Worm (Caenorhabditis elegans): ENCODE measurements around the gene ssp-33.
A peak's percentile ranks its signal among the peaks of the same experiment; 100 is the strongest.

Gene ssp-33

DNA sequence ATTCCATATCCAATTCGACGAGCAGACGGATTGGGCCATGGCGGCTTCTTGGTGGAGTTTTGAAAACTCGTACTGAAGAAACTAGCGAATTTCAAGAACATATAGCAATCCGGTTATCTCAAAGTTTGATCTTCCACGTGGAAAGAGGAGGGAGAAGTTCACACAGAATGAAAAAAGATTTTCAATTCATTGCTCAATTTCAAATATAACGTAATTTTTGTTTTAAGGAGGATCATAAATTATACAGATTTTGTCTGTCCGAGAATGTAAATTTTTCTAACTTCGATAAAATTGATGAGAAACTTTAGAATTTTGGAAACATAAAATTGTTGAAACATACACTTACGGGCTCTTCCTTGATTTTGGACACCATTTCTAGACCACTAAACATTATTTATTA is 17.6 kb downstream of the ssp-33 start, which contains the start of gene Y50E8A.2:
Gene Y50E8A.2 (minus strand): TSS at position 101 of the 400 bp plus-strand sequence.
- no peak for TF ChIP-seq nhr-23 (tag; optimal IDR thresholded peaks at IDR 0.05)
- TF ChIP-seq nhr-237 (tag; optimal IDR thresholded peaks at IDR 0.05) = no peak
- no peak for TF ChIP-seq alr-1 (tag; optimal IDR thresholded peaks at IDR 0.05)
- TF ChIP-seq zag-1 (tag; optimal IDR thresholded peaks at IDR 0.05) = no peak
- TF ChIP-seq R02D3.7 (tag; optimal IDR thresholded peaks at IDR 0.05) = no peak
- TF ChIP-seq Y55F3AM.14 (GFP tag; optimal IDR thresholded peaks at IDR 0.05) = no peak
- no peak for TF ChIP-seq nhr-11 (tag; optimal IDR thresholded peaks at IDR 0.05)
- TF ChIP-seq aly-2 (tag; optimal IDR thresholded peaks at IDR 0.05) = no peak
- no peak for TF ChIP-seq unc-62 (GFP tag; optimal IDR thresholded peaks at IDR 0.05)
- no peak for TF ChIP-seq snpc-4 (tag; optimal IDR thresholded peaks at IDR 0.05)
- TF ChIP-seq peb-1 (tag; optimal IDR thresholded peaks at IDR 0.05) = no peak
- no peak for TF ChIP-seq gmeb-1 (tag; optimal IDR thresholded peaks at IDR 0.05)
- TF ChIP-seq fos-1 (tag; optimal IDR thresholded peaks at IDR 0.05) = no peak

DNA sequence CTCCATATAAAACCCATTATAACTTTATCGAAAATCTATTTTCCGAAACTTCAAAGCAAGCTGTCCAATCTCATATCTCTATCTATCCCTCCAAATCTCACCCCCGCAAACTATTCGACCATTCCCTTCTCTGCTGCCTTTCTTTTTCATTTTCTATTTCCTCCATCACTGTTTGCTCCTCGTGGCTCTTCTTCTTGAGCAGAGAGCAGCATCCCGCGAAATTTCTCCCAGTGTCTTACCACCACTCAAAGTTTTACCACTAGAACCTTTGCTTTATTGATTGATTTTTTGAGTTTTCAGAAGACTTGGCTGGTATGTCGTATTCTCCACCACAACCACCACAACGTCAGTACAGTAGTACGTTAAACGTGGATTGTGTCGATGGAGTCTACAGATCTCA is 18.2 kb downstream of the ssp-33 start, which contains the start of gene oig-3:
Gene oig-3 (plus strand): TSS at position 301 of the 400 bp plus-strand sequence.
- TF ChIP-seq fos-1 (tag; optimal IDR thresholded peaks at IDR 0.05) = no peak
- no peak for TF ChIP-seq lin-39 (tag; optimal IDR thresholded peaks at IDR 0.05)
- TF ChIP-seq ztf-11 (tag; optimal IDR thresholded peaks at IDR 0.05) = no peak
- TF ChIP-seq unc-39 (tag; optimal IDR thresholded peaks at IDR 0.05) = no peak
- TF ChIP-seq ztf-1 (GFP tag; conservative IDR thresholded peaks at IDR 0.05) = no peak
- no peak for TF ChIP-seq nhr-237 (tag; optimal IDR thresholded peaks at IDR 0.05)
- TF ChIP-seq ceh-82 (tag; optimal IDR thresholded peaks at IDR 0.05) = no peak
- TF ChIP-seq mab-5 (tag; optimal IDR thresholded peaks at IDR 0.05) = no peak
- no peak for TF ChIP-seq alr-1 (tag; optimal IDR thresholded peaks at IDR 0.05)

DNA sequence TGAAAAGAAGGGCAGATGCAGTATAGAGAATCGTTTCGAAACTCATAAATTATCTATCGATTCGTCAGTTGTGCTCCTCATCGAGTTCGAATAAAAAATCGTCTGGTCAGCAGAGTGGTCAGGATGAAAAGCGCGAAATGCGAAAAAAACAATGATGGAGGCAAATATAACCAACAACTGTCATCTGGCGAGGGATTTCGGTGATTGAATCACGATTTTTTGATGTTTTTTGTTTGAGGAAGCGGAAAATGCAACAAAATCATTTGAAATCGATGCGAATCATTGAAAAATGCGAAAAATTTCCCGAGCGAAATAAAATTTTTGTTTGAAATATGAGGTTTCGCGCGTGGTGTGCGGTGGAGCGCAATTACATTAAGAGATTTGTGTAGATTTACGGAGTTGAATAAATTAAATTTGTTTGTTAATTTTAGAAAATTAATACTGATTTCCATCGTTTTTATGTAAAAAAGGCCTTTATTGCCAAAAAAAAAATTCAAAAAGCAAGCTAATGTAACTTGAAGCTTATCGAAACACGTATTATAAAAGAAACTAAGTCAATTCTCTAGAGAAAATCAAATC is 23.1 kb downstream of the ssp-33 start, which contains the start of gene unc-61:
Gene unc-61 (minus strand): TSS at position 51 of the 579 bp plus-strand sequence.
- TF ChIP-seq mbf-1 (tag; optimal IDR thresholded peaks at IDR 0.05) = no peak
- no peak for TF ChIP-seq ztf-1 (GFP tag; conservative IDR thresholded peaks at IDR 0.05)
- no peak for TF ChIP-seq mab-5 (tag; optimal IDR thresholded peaks at IDR 0.05)
- no peak for TF ChIP-seq lin-13 (GFP tag; optimal IDR thresholded peaks at IDR 0.05)
- no peak for TF ChIP-seq egl-27 (tag; optimal IDR thresholded peaks at IDR 0.05)
- no peak for TF ChIP-seq dmd-4 (tag; optimal IDR thresholded peaks at IDR 0.05)
- TF ChIP-seq ceh-82 (tag; optimal IDR thresholded peaks at IDR 0.05) = no peak
- peak; percentile 65 for TF ChIP-seq R02D3.7 (tag; optimal IDR thresholded peaks at IDR 0.05)
- TF ChIP-seq F13H6.1 (tag; optimal IDR thresholded peaks at IDR 0.05) = no peak
- TF ChIP-seq nhr-129 (tag; optimal IDR thresholded peaks at IDR 0.05) = peak; percentile 7
- no peak for TF ChIP-seq elt-3 (tag; optimal IDR thresholded peaks at IDR 0.05)
- no peak for TF ChIP-seq mdl-1 (tag; optimal IDR thresholded peaks at IDR 0.05)
- TF ChIP-seq snpc-4 (tag; optimal IDR thresholded peaks at IDR 0.05) = no peak
- no peak for TF ChIP-seq nhr-237 (tag; optimal IDR thresholded peaks at IDR 0.05)
- TF ChIP-seq C34F6.9 (tag; optimal IDR thresholded peaks at IDR 0.05) = peak; percentile 48
- no peak for TF ChIP-seq ama-1 (optimal IDR thresholded peaks at IDR 0.05)
- TF ChIP-seq unc-55 (GFP tag; optimal IDR thresholded peaks at IDR 0.05) = peak; percentile 60
- TF ChIP-seq gmeb-1 (tag; optimal IDR thresholded peaks at IDR 0.05) = peak; percentile 83
- TF ChIP-seq nhr-21 (tag; optimal IDR thresholded peaks at IDR 0.05) = no peak
- TF ChIP-seq nhr-25 (tag; optimal IDR thresholded peaks at IDR 0.05) = no peak
- no peak for TF ChIP-seq alr-1 (tag; optimal IDR thresholded peaks at IDR 0.05)
- no peak for TF ChIP-seq sma-9 (GFP tag; optimal IDR thresholded peaks at IDR 0.05)
- no peak for TF ChIP-seq sma-9 (tag; optimal IDR thresholded peaks at IDR 0.05)
- no peak for TF ChIP-seq fos-1 (tag; optimal IDR thresholded peaks at IDR 0.05)
- no peak for TF ChIP-seq aly-2 (tag; optimal IDR thresholded peaks at IDR 0.05)
- TF ChIP-seq lin-11 (tag; optimal IDR thresholded peaks at IDR 0.05) = no peak
- TF ChIP-seq unc-62 (GFP tag; optimal IDR thresholded peaks at IDR 0.05) = no peak

DNA sequence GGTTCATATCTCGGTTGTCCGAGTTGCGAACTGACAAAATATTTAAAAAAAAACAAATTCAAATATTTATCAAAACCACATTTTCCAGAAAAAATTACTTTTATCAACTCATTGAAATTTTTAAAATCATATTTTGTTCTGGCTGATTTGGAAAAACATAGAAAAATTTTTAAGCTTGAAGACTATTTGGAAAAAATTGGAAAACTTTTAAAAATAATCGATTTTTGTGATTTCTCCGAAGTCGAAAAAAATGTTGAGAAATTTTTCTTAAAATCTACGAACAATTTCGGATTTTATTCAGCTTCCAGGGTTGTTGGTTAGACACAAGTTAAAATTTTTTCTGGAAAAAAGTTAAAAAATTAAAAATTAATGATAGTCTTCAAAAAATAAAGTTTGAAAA is 25.7 kb downstream of the ssp-33 start, which contains the start of gene Y50E8A.5:
Gene Y50E8A.5 (minus strand): TSS at position 101 of the 400 bp plus-strand sequence.
- TF ChIP-seq lin-13 (GFP tag; optimal IDR thresholded peaks at IDR 0.05) = no peak
- TF ChIP-seq mdl-1 (tag; optimal IDR thresholded peaks at IDR 0.05) = no peak
- TF ChIP-seq nhr-129 (tag; optimal IDR thresholded peaks at IDR 0.05) = no peak
- TF ChIP-seq blmp-1 (tag; optimal IDR thresholded peaks at IDR 0.05; ENCODE audit: insufficient read depth) = no peak
- no peak for TF ChIP-seq egl-27 (tag; optimal IDR thresholded peaks at IDR 0.05)
